Fruit fly (Drosophila melanogaster): ENCODE measurements around the gene CG17896.

CG17896 gene

DNA sequence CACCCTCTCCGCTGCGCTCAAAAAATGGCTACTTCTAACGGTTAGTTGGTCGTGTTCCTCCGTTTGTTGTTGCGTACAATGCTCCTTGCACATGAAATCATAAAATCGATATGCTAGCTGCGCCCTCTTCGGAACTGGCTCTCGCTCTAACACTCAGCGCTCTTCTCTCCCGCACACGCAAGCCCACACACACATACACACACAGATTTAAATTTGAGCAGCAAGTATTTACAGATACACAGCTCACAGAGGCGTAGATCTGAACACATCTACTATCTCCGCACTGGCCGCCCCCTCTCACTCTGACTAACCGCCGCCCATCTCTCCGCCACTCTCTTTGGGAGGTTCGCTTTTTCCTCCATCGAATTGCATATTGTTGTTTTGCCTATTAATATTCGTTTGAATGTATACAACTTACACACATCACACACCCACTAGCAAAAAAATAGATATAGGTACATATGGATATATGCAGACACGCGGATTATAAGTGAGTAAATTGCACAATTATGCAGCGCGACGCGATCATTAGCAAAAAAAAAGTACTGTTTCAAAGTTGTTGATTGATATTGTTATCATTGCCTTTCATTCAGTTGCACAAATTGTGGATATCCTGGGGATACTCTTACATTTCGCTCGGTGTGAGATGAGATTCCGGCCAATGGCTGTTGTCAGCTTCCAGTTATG, 29.2 kb upstream of the CG17896 start (continued):
- TF ChIP-seq CG1792 (GFP tag; optimal IDR thresholded peaks at IDR 0.05) (peak; percentile 72), luna (GFP tag; optimal IDR thresholded peaks at IDR 0.05) (peak; percentile 70), CG13894 (tag; optimal IDR thresholded peaks at IDR 0.05) (peak; percentile 90), CG8281 (tag; optimal IDR thresholded peaks at IDR 0.05) (peak; percentile 5), CG11560 (tag; IDR thresholded peaks at IDR 0.05) (no peak; the same call in 2 of the 3 replicates), hbn (GFP tag; IDR thresholded peaks at IDR 0.05; ENCODE audit: partially characterized antibody) (no peak), Fer1 (GFP tag; optimal IDR thresholded peaks at IDR 0.05) (peak; percentile 89), Fer2 (tag; optimal IDR thresholded peaks at IDR 0.05) (peak; percentile 72), CG12104 (GFP tag; optimal IDR thresholded peaks at IDR 0.05) (peak; percentile 61), CG13287 (GFP tag; IDR thresholded peaks at IDR 0.05; ENCODE audit: partially characterized antibody) (no peak; the same call in 1 of the 2 replicates), B-H2 (GFP tag; optimal IDR thresholded peaks at IDR 0.05) (peak; percentile 95), CG13624 (GFP tag; optimal IDR thresholded peaks at IDR 0.05) (peak; percentile 93), Sin3A (optimal IDR thresholded peaks at IDR 0.05) (no peak), Blimp-1 (GFP tag; optimal IDR thresholded peaks at IDR 0.05) (peak; percentile 63), CG10274 (GFP tag; optimal IDR thresholded peaks at IDR 0.05) (peak; percentile 43), Atf6 (GFP tag; IDR thresholded peaks at IDR 0.05) (peak; percentile 84), sd (tag; optimal IDR thresholded peaks at IDR 0.05) (peak; percentile 85), Dip2 (GFP tag; IDR thresholded peaks at IDR 0.05) (no peak), CG12391 (tag; optimal IDR thresholded peaks at IDR 0.05) (peak; percentile 61), CG10431 (GFP tag; optimal IDR thresholded peaks at IDR 0.05) (peak; percentile 48), prd (optimal IDR thresholded peaks at IDR 0.05) (no peak), prd (GFP tag; IDR thresholded peaks at IDR 0.05) (peak; percentile 88), CG11696 (GFP tag; IDR thresholded peaks at IDR 0.05) (peak; percentile 63), Fer3 (tag; optimal IDR thresholded peaks at IDR 0.05) (peak; percentile 86), fd3F (GFP tag; optimal IDR thresholded peaks at IDR 0.05) (peak; percentile 71), CG31224 (GFP tag; IDR thresholded peaks at IDR 0.05) (peak; percentile 67), CG4820 (GFP tag; optimal IDR thresholded peaks at IDR 0.05) (peak; percentile 52), Spps (tag; optimal IDR thresholded peaks at IDR 0.05) (peak; percentile 19), Sox100B (GFP tag; optimal IDR thresholded peaks at IDR 0.05) (no peak), CG8089 (GFP tag; optimal IDR thresholded peaks at IDR 0.05) (peak; percentile 53), CG1602 (GFP tag; optimal IDR thresholded peaks at IDR 0.05) (peak; percentile 52), nerfin-2 (GFP tag; IDR thresholded peaks at IDR 0.05; ENCODE audit: partially characterized antibody) (no peak), Hr51 (GFP tag; optimal IDR thresholded peaks at IDR 0.05) (peak; percentile 50 to 87), exex (tag; optimal IDR thresholded peaks at IDR 0.05) (peak; percentile 52), CG5180 (GFP tag; optimal IDR thresholded peaks at IDR 0.05) (peak; percentile 50), Meics (GFP tag; optimal IDR thresholded peaks at IDR 0.05) (peak; percentile 87), tgo (GFP tag; IDR thresholded peaks at IDR 0.05) (peak; percentile 85), CG34422 (GFP tag; IDR thresholded peaks at IDR 0.05) (peak; percentile 84), hkb (optimal IDR thresholded peaks at IDR 0.05) (no peak), hkb (GFP tag; IDR thresholded peaks at IDR 0.05) (peak; percentile 80), CG5245 (GFP tag; optimal IDR thresholded peaks at IDR 0.05) (peak; percentile 84), Bdp1 (GFP tag; optimal IDR thresholded peaks at IDR 0.05) (peak; percentile 66), CG1603 (tag; optimal IDR thresholded peaks at IDR 0.05) (peak; percentile 79), bigmax (GFP tag; optimal IDR thresholded peaks at IDR 0.05) (peak; percentile 22), nom (GFP tag; optimal IDR thresholded peaks at IDR 0.05) (peak; percentile 46), CG12659 (GFP tag; optimal IDR thresholded peaks at IDR 0.05) (peak; percentile 80), Vsx1 (GFP tag; optimal IDR thresholded peaks at IDR 0.05) (peak; percentile 32), ato (GFP tag; IDR thresholded peaks at IDR 0.05; ENCODE audit: partially characterized antibody) (no peak), CG3163 (GFP tag; optimal IDR thresholded peaks at IDR 0.05) (peak; percentile 77)

Data from whole organism, embryonic.